Fruit fly (Drosophila melanogaster): ENCODE data around the gene CG3942.

DNA sequence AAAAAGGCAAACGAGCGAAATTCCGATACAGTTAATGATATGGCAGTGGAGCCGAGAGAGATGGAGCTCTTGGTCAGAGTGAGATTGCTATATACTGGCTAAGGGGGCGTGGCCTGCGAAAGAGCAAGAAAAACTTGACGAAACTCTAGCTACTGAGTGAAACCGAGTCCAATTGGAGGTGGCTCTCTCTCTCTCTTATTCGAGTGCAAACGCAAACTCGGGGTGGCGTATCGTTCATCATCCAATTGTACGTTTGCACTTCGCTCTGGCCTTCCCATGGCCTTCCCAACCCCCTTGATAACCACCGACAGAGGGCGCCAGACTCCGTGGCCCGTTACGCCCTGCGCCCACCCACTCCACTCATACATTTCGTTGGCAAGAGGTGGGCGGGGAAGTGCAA, 25.0 kb downstream of the CG3942 start:
- TF ChIP-seq Gsc (GFP tag; IDR thresholded peaks at IDR 0.05) (no peak), CG11504 (tag; optimal IDR thresholded peaks at IDR 0.05) (no peak), Lpt (GFP tag; optimal IDR thresholded peaks at IDR 0.05) (no peak), NC2β (GFP tag; optimal IDR thresholded peaks at IDR 0.05) (no peak), Aef1 (GFP tag; IDR thresholded peaks at IDR 0.05) (no peak), D19A (tag; optimal IDR thresholded peaks at IDR 0.05) (no peak), tap (tag; optimal IDR thresholded peaks at IDR 0.05) (no peak)

Measured in whole organism, embryonic.